Worm (Caenorhabditis elegans) whole organism, L2 larva: Measurements from ENCODE around the gene F01F1.11.

Source experiments
- C34F6.9 ChIP-seq: fragments of 150-350 bp; optimal IDR thresholded peaks from 2 replicates; lab custom pipeline; 2014; ENCODE audit warnings: missing biosample characterization, missing genetic modification characterization
- F13H6.1 ChIP-seq: sonication (generic microtip); optimal IDR thresholded peaks from 2 replicates; lab custom pipeline; 2016; ENCODE audit warnings: missing genetic modification characterization, missing compliant biosample characterization
- R02D3.7 ChIP-seq: fragments of 150-350 bp; optimal IDR thresholded peaks from 2 replicates; lab custom pipeline; 2014; ENCODE audit warnings: missing biosample characterization, missing genetic modification characterization
- Y55F3AM.14 ChIP-seq: fragments of 200-800 bp; sonication (Bioruptor generic); optimal IDR thresholded peaks from 2 replicates; lab custom pipeline; 2018; ENCODE audit warnings: mild to moderate bottlenecking, missing genetic modification characterization, missing compliant biosample characterization
- ZK546.5 ChIP-seq: sonication (generic microtip); optimal IDR thresholded peaks from 2 replicates; lab custom pipeline; 2017; ENCODE audit warnings: missing biosample characterization, missing genetic modification characterization
- alr-1 ChIP-seq: fragments of 150-350 bp; optimal IDR thresholded peaks from 2 replicates; lab custom pipeline; 2014; ENCODE audit warnings: missing biosample characterization, missing genetic modification characterization
- aly-2 ChIP-seq: fragments of 150-350 bp; optimal IDR thresholded peaks from 2 replicates; lab custom pipeline; 2014; ENCODE audit warnings: missing biosample characterization, missing genetic modification characterization
- ama-1 ChIP-seq: fragments of 150-350 bp; optimal IDR thresholded peaks from 2 replicates; lab custom pipeline; 2018; ENCODE audit warnings: inconsistent platforms
- blmp-1 ChIP-seq: sonication (generic microtip); optimal IDR thresholded peaks from 2 replicates; lab custom pipeline; 2017; ENCODE audit warnings: missing genetic modification characterization, mild to moderate bottlenecking, missing compliant biosample characterization, antibody characterized with exemption, moderate library complexity; ENCODE audit not compliant: insufficient read depth
- ceh-16 ChIP-seq: fragments of 150-350 bp; optimal IDR thresholded peaks from 2 replicates; lab custom pipeline; 2014; ENCODE audit warnings: missing biosample characterization, missing genetic modification characterization
- ceh-82 ChIP-seq: fragments of 150-350 bp; optimal IDR thresholded peaks from 2 replicates; lab custom pipeline; 2014; ENCODE audit warnings: missing biosample characterization, missing genetic modification characterization
- crh-2 ChIP-seq: sonication (generic microtip); optimal IDR thresholded peaks from 2 replicates; lab custom pipeline; 2017; ENCODE audit warnings: missing biosample characterization, missing genetic modification characterization
- dmd-4 ChIP-seq: sonication (generic microtip); optimal IDR thresholded peaks from 2 replicates; lab custom pipeline; 2017; ENCODE audit warnings: missing biosample characterization, missing genetic modification characterization
- egl-27 ChIP-seq: sonication (generic microtip); optimal IDR thresholded peaks from 3 replicates; lab custom pipeline; 2017; ENCODE audit warnings: missing biosample characterization, missing genetic modification reagents, missing genetic modification characterization
- elt-1 ChIP-seq: fragments of 150-350 bp; optimal IDR thresholded peaks from 2 replicates; lab custom pipeline; 2014; ENCODE audit warnings: missing biosample characterization, missing genetic modification characterization
- elt-3 ChIP-seq: sonication (generic microtip); optimal IDR thresholded peaks from 2 replicates; lab custom pipeline; 2017; ENCODE audit warnings: missing biosample characterization, missing genetic modification characterization
- fos-1 ChIP-seq: fragments of 150-350 bp; optimal IDR thresholded peaks from 2 replicates; lab custom pipeline; 2014; ENCODE audit warnings: missing biosample characterization, missing genetic modification characterization
- gmeb-1 ChIP-seq: fragments of 150-350 bp; optimal IDR thresholded peaks from 2 replicates; lab custom pipeline; 2014; ENCODE audit warnings: missing biosample characterization, missing genetic modification characterization
- lin-11 ChIP-seq: fragments of 150-350 bp; sonication (generic microtip); optimal IDR thresholded peaks from 2 replicates; lab custom pipeline; 2014; ENCODE audit warnings: missing biosample characterization, missing genetic modification characterization, inconsistent platforms, mixed read lengths
- lin-13 ChIP-seq: fragments of 150-350 bp; optimal IDR thresholded peaks from 2 replicates; lab custom pipeline; 2014; ENCODE audit warnings: missing biosample characterization, missing genetic modification reagents, missing genetic modification characterization
- lin-39 ChIP-seq: fragments of 150-350 bp; optimal IDR thresholded peaks from 2 replicates; lab custom pipeline; 2014; ENCODE audit warnings: missing biosample characterization, missing genetic modification reagents, missing genetic modification characterization
- lsy-2 ChIP-seq, 2 experiments: fragments of 150-350 bp in 1 of 2; sonication (generic microtip) in 1 of 2; optimal IDR thresholded peaks; 2 replicates each; lab custom pipeline; 2014 to 2017; ENCODE audit warnings: missing biosample characterization in 2 of 2, missing genetic modification characterization in 2 of 2
- mab-5 ChIP-seq: fragments of 150-350 bp; optimal IDR thresholded peaks from 2 replicates; lab custom pipeline; 2014; ENCODE audit warnings: missing biosample characterization, missing genetic modification characterization
- mbf-1 ChIP-seq: sonication (generic microtip); optimal IDR thresholded peaks from 2 replicates; lab custom pipeline; 2017; ENCODE audit warnings: missing biosample characterization, missing genetic modification characterization
- mdl-1 ChIP-seq, 2 experiments: fragments of 150-350 bp in 1 of 2; sonication (generic microtip) in 1 of 2; optimal IDR thresholded peaks; 2 replicates each; lab custom pipeline; 2017; ENCODE audit warnings: missing biosample characterization in 2 of 2, missing genetic modification characterization in 2 of 2
- nhr-10 ChIP-seq: sonication (generic microtip); optimal IDR thresholded peaks from 2 replicates; lab custom pipeline; 2017; ENCODE audit warnings: missing biosample characterization, missing genetic modification characterization
- nhr-11 ChIP-seq: fragments of 150-350 bp; optimal IDR thresholded peaks from 2 replicates; lab custom pipeline; 2014; ENCODE audit warnings: missing biosample characterization, missing genetic modification characterization
- nhr-12 ChIP-seq: fragments of 150-350 bp; optimal IDR thresholded peaks from 2 replicates; lab custom pipeline; 2014; ENCODE audit warnings: missing biosample characterization, missing genetic modification characterization
- nhr-129 ChIP-seq: fragments of 150-350 bp; optimal IDR thresholded peaks from 2 replicates; lab custom pipeline; 2014; ENCODE audit warnings: missing biosample characterization, missing genetic modification characterization
- nhr-21 ChIP-seq: fragments of 150-350 bp; optimal IDR thresholded peaks from 2 replicates; lab custom pipeline; 2014; ENCODE audit warnings: missing biosample characterization, missing genetic modification characterization
- nhr-23 ChIP-seq: fragments of 150-350 bp; optimal IDR thresholded peaks from 2 replicates; lab custom pipeline; 2014; ENCODE audit warnings: missing biosample characterization, missing genetic modification reagents, missing genetic modification characterization
- nhr-237 ChIP-seq: fragments of 150-350 bp; optimal IDR thresholded peaks from 2 replicates; lab custom pipeline; 2014; ENCODE audit warnings: missing biosample characterization, missing genetic modification characterization
- nhr-25 ChIP-seq: fragments of 150-350 bp; sonication (generic microtip); optimal IDR thresholded peaks from 3 replicates; lab custom pipeline; 2014; ENCODE audit warnings: missing biosample characterization, missing genetic modification characterization
- nhr-6 ChIP-seq: fragments of 150-350 bp; optimal IDR thresholded peaks from 2 replicates; lab custom pipeline; 2014; ENCODE audit warnings: missing biosample characterization, missing genetic modification characterization
- nhr-77 ChIP-seq: fragments of 150-350 bp; optimal IDR thresholded peaks from 2 replicates; lab custom pipeline; 2014; ENCODE audit warnings: missing biosample characterization, missing genetic modification characterization
- peb-1 ChIP-seq: fragments of 150-350 bp; optimal IDR thresholded peaks from 2 replicates; lab custom pipeline; 2014; ENCODE audit warnings: missing biosample characterization, missing genetic modification characterization
- sem-4 ChIP-seq: fragments of 150-350 bp; optimal IDR thresholded peaks from 2 replicates; lab custom pipeline; 2014; ENCODE audit warnings: missing biosample characterization, missing genetic modification reagents, missing genetic modification characterization
- skn-1 ChIP-seq: sonication (generic microtip); optimal IDR thresholded peaks from 2 replicates; lab custom pipeline; 2017; ENCODE audit warnings: missing biosample characterization, missing genetic modification characterization
- sma-3 ChIP-seq: sonication (generic microtip); optimal IDR thresholded peaks from 2 replicates; lab custom pipeline; 2016; ENCODE audit warnings: missing genetic modification reagents, missing genetic modification characterization, missing compliant biosample characterization
- sma-9 ChIP-seq, 2 experiments: fragments of 150-350 bp in 1 of 2; sonication (generic microtip) in 1 of 2; optimal IDR thresholded peaks; 2 replicates each; lab custom pipeline; 2014 to 2016; ENCODE audit warnings: missing genetic modification characterization in 2 of 2, mild to moderate bottlenecking in 1 of 2, missing biosample characterization in 1 of 2, missing compliant biosample characterization in 1 of 2, missing genetic modification reagents in 1 of 2, moderate library complexity in 1 of 2
- snpc-4 ChIP-seq: fragments of 150-350 bp; optimal IDR thresholded peaks from 2 replicates; lab custom pipeline; 2014; ENCODE audit warnings: missing biosample characterization, missing genetic modification characterization
- unc-39 ChIP-seq: fragments of 150-350 bp; optimal IDR thresholded peaks from 2 replicates; lab custom pipeline; 2014; ENCODE audit warnings: missing biosample characterization, missing genetic modification characterization
- unc-55 ChIP-seq: fragments of 150-350 bp; sonication (generic microtip); optimal IDR thresholded peaks from 3 replicates; lab custom pipeline; 2014; ENCODE audit warnings: missing biosample characterization, missing genetic modification reagents, missing genetic modification characterization
- unc-62 ChIP-seq: fragments of 150-350 bp; optimal IDR thresholded peaks from 2 replicates; lab custom pipeline; 2014; ENCODE audit warnings: missing biosample characterization, missing genetic modification reagents, missing genetic modification characterization
- zag-1 ChIP-seq: fragments of 150-350 bp; optimal IDR thresholded peaks from 2 replicates; lab custom pipeline; 2014; ENCODE audit warnings: missing biosample characterization, missing genetic modification characterization
- ztf-1 ChIP-seq: fragments of 200-800 bp; sonication (Bioruptor generic); conservative IDR thresholded peaks from 2 replicates; pipeline ENCODE4 v1.3.6; 2022; ENCODE audit warnings: missing genetic modification characterization, missing compliant biosample characterization
- ztf-11 ChIP-seq: sonication (generic microtip); optimal IDR thresholded peaks from 2 replicates; lab custom pipeline; 2017; ENCODE audit warnings: missing biosample characterization, missing genetic modification characterization
- ztf-4 ChIP-seq: fragments of 150-350 bp; optimal IDR thresholded peaks from 2 replicates; lab custom pipeline; 2014; ENCODE audit warnings: missing biosample characterization, missing genetic modification characterization

The F01F1.11 gene

ce11 chrIII:5846412-5846811 lies 25.3 kb downstream of the F01F1.11 start:
- TF ChIP-seq nhr-25 (tag; lab: Kevin White, UChicago) = no peak
- no peak for TF ChIP-seq sma-3 (GFP tag; lab: Kevin White, UChicago)
- TF ChIP-seq aly-2 (tag; lab: Kevin White, UChicago) = no peak
- TF ChIP-seq C34F6.9 (tag; lab: Kevin White, UChicago) = peak; percentile 49
- peak; percentile 3 for TF ChIP-seq sma-9 (GFP tag; optimal IDR thresholded peaks at IDR 0.05; lab: Kevin White, UChicago)
- TF ChIP-seq sma-9 (tag; optimal IDR thresholded peaks at IDR 0.05; lab: Kevin White, UChicago) = no peak
- no peak for TF ChIP-seq nhr-23 (tag; lab: Kevin White, UChicago)
- no peak for TF ChIP-seq nhr-77
- no peak for TF ChIP-seq ZK546.5 (tag; lab: Kevin White, UChicago)
- TF ChIP-seq unc-55 (GFP tag; lab: Kevin White, UChicago) = peak; percentile 30
- no peak for TF ChIP-seq gmeb-1 (tag; lab: Kevin White, UChicago)
- TF ChIP-seq ama-1 (lab: Kevin White, UChicago) = no peak
- no peak for TF ChIP-seq mab-5 (tag; lab: Kevin White, UChicago)
- no peak for TF ChIP-seq egl-27 (tag; lab: Kevin White, UChicago)
- no peak for TF ChIP-seq nhr-10 (tag; lab: Kevin White, UChicago)
- no peak for TF ChIP-seq alr-1
- no peak for TF ChIP-seq ztf-4
- TF ChIP-seq crh-2 = peak; percentile 7
- no peak for TF ChIP-seq lin-39 (tag; lab: Kevin White, UChicago)
- TF ChIP-seq elt-1 (tag; lab: Kevin White, UChicago) = no peak
- no peak for TF ChIP-seq unc-62 (GFP tag; lab: Kevin White, UChicago)

ce11 chrIII:5845483-5845882 lies 26.2 kb downstream of the F01F1.11 start:
- no peak for TF ChIP-seq nhr-25 (tag; lab: Kevin White, UChicago)
- TF ChIP-seq unc-62 (GFP tag; lab: Kevin White, UChicago) = no peak
- TF ChIP-seq nhr-237 = no peak
- TF ChIP-seq sma-3 (GFP tag; lab: Kevin White, UChicago) = no peak
- TF ChIP-seq unc-39 (tag; lab: Kevin White, UChicago) = no peak
- TF ChIP-seq sem-4 (tag; lab: Kevin White, UChicago) = peak; percentile 28
- TF ChIP-seq nhr-10 (tag; lab: Kevin White, UChicago) = no peak
- TF ChIP-seq lin-39 (tag; lab: Kevin White, UChicago) = no peak
- TF ChIP-seq blmp-1 (tag; lab: Kevin White, UChicago) = no peak
- TF ChIP-seq nhr-21 (tag; lab: Kevin White, UChicago) = no peak
- TF ChIP-seq nhr-23 (tag; lab: Kevin White, UChicago) = no peak
- no peak for TF ChIP-seq ztf-11 (tag; lab: Kevin White, UChicago)
- TF ChIP-seq egl-27 (tag; lab: Kevin White, UChicago) = peak; percentile 85
- no peak for TF ChIP-seq alr-1
- TF ChIP-seq mbf-1 (tag; lab: Kevin White, UChicago) = no peak
- TF ChIP-seq ama-1 (lab: Kevin White, UChicago) = no peak
- TF ChIP-seq lsy-2 (tag; optimal IDR thresholded peaks at IDR 0.05; lab: Kevin White, UChicago) = peak; percentile 2 to 77
- peak; percentile 83 for TF ChIP-seq C34F6.9 (tag; lab: Kevin White, UChicago)
- no peak for TF ChIP-seq R02D3.7
- TF ChIP-seq nhr-77 = no peak
- no peak for TF ChIP-seq nhr-12 (tag; lab: Kevin White, UChicago)
- TF ChIP-seq unc-55 (GFP tag; lab: Kevin White, UChicago) = peak; percentile 94
- TF ChIP-seq nhr-11 (tag; lab: Kevin White, UChicago) = no peak
- no peak for TF ChIP-seq ZK546.5 (tag; lab: Kevin White, UChicago)
- TF ChIP-seq skn-1 (tag; lab: Kevin White, UChicago) = no peak
- TF ChIP-seq peb-1 (tag; lab: Kevin White, UChicago) = no peak
- TF ChIP-seq snpc-4 (tag; lab: Kevin White, UChicago) = no peak
- no peak for TF ChIP-seq fos-1
- peak; percentile 76 for TF ChIP-seq F13H6.1 (tag; lab: Kevin White, UChicago)
- TF ChIP-seq Y55F3AM.14 (GFP tag; lab: Kevin White, UChicago) = peak; percentile 71
- TF ChIP-seq lin-11 (tag; lab: Kevin White, UChicago) = peak; percentile 34
- peak; percentile 91 for TF ChIP-seq nhr-129 (tag; lab: Kevin White, UChicago)
- TF ChIP-seq ceh-82 (tag; lab: Kevin White, UChicago) = no peak
- no peak for TF ChIP-seq ceh-16 (tag; lab: Kevin White, UChicago)
- no peak for TF ChIP-seq elt-3
- TF ChIP-seq zag-1 (tag; lab: Kevin White, UChicago) = peak; percentile 94
- no peak for TF ChIP-seq ztf-1 (GFP tag; lab: Robert Waterston, UW)
- TF ChIP-seq lin-13 (GFP tag; lab: Kevin White, UChicago) = peak; percentile 58
- TF ChIP-seq sma-9 (GFP tag; optimal IDR thresholded peaks at IDR 0.05; lab: Kevin White, UChicago) = peak; percentile 72
- TF ChIP-seq sma-9 (tag; optimal IDR thresholded peaks at IDR 0.05; lab: Kevin White, UChicago) = no peak
- TF ChIP-seq gmeb-1 (tag; lab: Kevin White, UChicago) = no peak
- peak; percentile 61 for TF ChIP-seq ztf-4
- TF ChIP-seq nhr-6 (tag; lab: Kevin White, UChicago) = peak; percentile 41
- TF ChIP-seq mdl-1 (tag; optimal IDR thresholded peaks at IDR 0.05; lab: Kevin White, UChicago) = peak; percentile 89 to 95
- peak; percentile 82 for TF ChIP-seq crh-2
- TF ChIP-seq elt-1 (tag; lab: Kevin White, UChicago) = no peak
- no peak for TF ChIP-seq dmd-4 (tag; lab: Kevin White, UChicago)
- TF ChIP-seq mab-5 (tag; lab: Kevin White, UChicago) = no peak
- TF ChIP-seq aly-2 (tag; lab: Kevin White, UChicago) = no peak
